Fruit fly (Drosophila melanogaster): ENCODE data around the gene milt.
A peak's percentile ranks its signal among the peaks of the same experiment; 100 is the strongest.

milt gene

dm6 chr2L:7033100-7033675 lies 4.4 kb upstream of the milt start (continued):
- TF ChIP-seq CG12659 (GFP tag; optimal IDR thresholded peaks at IDR 0.05) (peak; percentile 18), amos (GFP tag; IDR thresholded peaks at IDR 0.05; ENCODE audit: partially characterized antibody) (no peak), CG12744 (GFP tag; optimal IDR thresholded peaks at IDR 0.05) (no peak), prd (optimal IDR thresholded peaks at IDR 0.05) (no peak), prd (GFP tag; IDR thresholded peaks at IDR 0.05) (peak; percentile 37; the same call in 1 of the 3 replicates), CG31365 (tag; optimal IDR thresholded peaks at IDR 0.05) (no peak), row (GFP tag; IDR thresholded peaks at IDR 0.05) (peak; percentile 24; the same call in 1 of the 3 replicates), sens-2 (GFP tag; IDR thresholded peaks at IDR 0.05) (no peak), Hmx (GFP tag; optimal IDR thresholded peaks at IDR 0.05) (no peak), CG18619 (GFP tag; optimal IDR thresholded peaks at IDR 0.05) (no peak), CHES-1-like (GFP tag; optimal IDR thresholded peaks at IDR 0.05) (peak; percentile 6), Atf6 (GFP tag; IDR thresholded peaks at IDR 0.05) (peak; percentile 62), Nf-YA (GFP tag; IDR thresholded peaks at IDR 0.05) (no peak), exex (tag; optimal IDR thresholded peaks at IDR 0.05) (no peak), sug (tag; optimal IDR thresholded peaks at IDR 0.05) (peak; percentile 9), Max (GFP tag; optimal IDR thresholded peaks at IDR 0.05) (peak; percentile 30), H15 (GFP tag; IDR thresholded peaks at IDR 0.05) (no peak), corto (GFP tag; optimal IDR thresholded peaks at IDR 0.05) (no peak), Hey (tag; optimal IDR thresholded peaks at IDR 0.05) (no peak), CG3281 (GFP tag; optimal IDR thresholded peaks at IDR 0.05) (peak; percentile 18), her (GFP tag; optimal IDR thresholded peaks at IDR 0.05) (peak; percentile 35), Fer3 (tag; optimal IDR thresholded peaks at IDR 0.05) (peak; percentile 48), hth (optimal IDR thresholded peaks at IDR 0.05) (no peak), CG34376 (GFP tag; optimal IDR thresholded peaks at IDR 0.05) (peak; percentile 23), caup (GFP tag; optimal IDR thresholded peaks at IDR 0.05; ENCODE audit: severe bottlenecking) (peak; percentile 17), Ravus (GFP tag; IDR thresholded peaks at IDR 0.05) (no peak), CG10274 (GFP tag; optimal IDR thresholded peaks at IDR 0.05) (no peak), org-1 (GFP tag; optimal IDR thresholded peaks at IDR 0.05) (no peak), CG17385 (GFP tag; optimal IDR thresholded peaks at IDR 0.05) (peak; percentile 21), CG6654 (GFP tag; optimal IDR thresholded peaks at IDR 0.05) (no peak), gem (tag; optimal IDR thresholded peaks at IDR 0.05) (no peak), sisA (GFP tag; IDR thresholded peaks at IDR 0.05) (peak; percentile 32; the same call in 1 of the 2 replicates), tx (GFP tag; optimal IDR thresholded peaks at IDR 0.05) (peak; percentile 55), oc (tag; optimal IDR thresholded peaks at IDR 0.05) (no peak), CG14014 (GFP tag; IDR thresholded peaks at IDR 0.05) (peak; percentile 47; the same call in 1 of the 2 replicates), CG10431 (GFP tag; optimal IDR thresholded peaks at IDR 0.05) (no peak), CG32532 (GFP tag; IDR thresholded peaks at IDR 0.05) (peak; percentile 65), eyg (GFP tag; optimal IDR thresholded peaks at IDR 0.05) (peak; percentile 25), CG12071 (GFP tag; optimal IDR thresholded peaks at IDR 0.05) (no peak), CG14710 (tag; optimal IDR thresholded peaks at IDR 0.05) (no peak), Blimp-1 (GFP tag; optimal IDR thresholded peaks at IDR 0.05) (no peak), Antp (GFP tag; optimal IDR thresholded peaks at IDR 0.05) (peak; percentile 50), bsh (GFP tag; optimal IDR thresholded peaks at IDR 0.05) (peak; percentile 26 to 51), CG4360 (GFP tag; IDR thresholded peaks at IDR 0.05) (no peak), gcm (GFP tag; optimal IDR thresholded peaks at IDR 0.05) (no peak), zfh1 (GFP tag; IDR thresholded peaks at IDR 0.05) (peak; percentile 65; the same call in 2 of the 3 replicates), bowl (GFP tag; IDR thresholded peaks at IDR 0.05) (no peak), ems (GFP tag; optimal IDR thresholded peaks at IDR 0.05) (peak; percentile 19), sima (GFP tag; optimal IDR thresholded peaks at IDR 0.05) (no peak), Xbp1 (GFP tag; optimal IDR thresholded peaks at IDR 0.05) (peak; percentile 55), tgo (GFP tag; IDR thresholded peaks at IDR 0.05) (peak; percentile 24; the same call in 1 of the 3 replicates)
